Fruit fly (Drosophila melanogaster) whole organism: Measurements from ENCODE around the gene Cpsf5.

Experiments used
- EcR ChIP-seq, 2 experiments: fragments of >200 bp; optimal IDR thresholded peaks; 2 replicates each; lab custom pipeline; 2017; ENCODE audit warnings: missing biosample characterization in 2 of 2, missing genetic modification characterization in 2 of 2, missing genetic modification reagents in 2 of 2
- pan ChIP-seq: fragments of >200 bp; optimal IDR thresholded peaks from 2 replicates; lab custom pipeline; 2017
- psq ChIP-seq: fragments of >200 bp; optimal IDR thresholded peaks from 2 replicates; lab custom pipeline; 2017

DNA sequence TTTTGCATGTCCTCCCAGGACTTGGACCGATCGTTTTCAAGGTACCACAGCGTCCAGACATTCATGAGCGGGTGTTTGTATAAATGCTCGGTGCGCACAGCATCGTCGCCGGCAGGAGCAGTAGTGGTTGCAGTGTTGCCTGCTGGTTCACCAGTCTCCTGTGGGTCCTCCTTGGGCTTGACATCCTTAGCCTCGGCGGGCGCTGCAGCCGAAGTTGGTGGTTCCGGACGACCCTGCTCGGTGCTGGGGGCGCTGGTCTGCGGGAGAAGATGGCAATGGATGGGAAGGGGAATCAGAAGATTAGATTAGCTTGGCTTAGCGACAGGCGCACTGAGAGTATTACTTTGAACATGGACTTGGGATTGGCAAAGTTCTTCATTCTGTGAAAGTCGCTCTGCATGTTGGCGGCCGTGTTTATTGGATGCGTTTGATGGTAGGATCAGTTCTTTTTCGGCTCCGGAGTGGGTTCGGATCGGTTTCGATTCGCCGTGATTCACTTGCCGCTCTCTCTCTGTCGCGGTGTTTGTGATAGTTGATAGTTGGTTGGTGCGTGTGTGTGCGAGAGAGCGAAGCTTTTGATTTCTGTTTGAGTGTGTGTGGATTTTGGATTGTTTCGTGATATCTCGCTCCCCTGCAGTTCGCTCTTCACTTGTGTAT lies 10.0 kb upstream of the Cpsf5 start:
- TF ChIP-seq EcR (GFP tag; optimal IDR thresholded peaks at IDR 0.05; lab: Kevin White, UChicago) (no peak), psq (no peak), pan (no peak)
